Worm (Caenorhabditis elegans) whole organism, midembryonic: ENCODE results near the gene inx-1.

ENCODE experiments used
- T22C8.4 ChIP-seq: fragments of 200-800 bp; sonication (Bioruptor generic); IDR thresholded peaks from 2 replicates; pipeline ENCODE4 v1.3.6; 2022; ENCODE audit warnings: missing genetic modification characterization, missing compliant biosample characterization
- cog-1 ChIP-seq: sonication (generic microtip); optimal IDR thresholded peaks from 2 replicates; lab custom pipeline; 2016; ENCODE audit warnings: missing genetic modification characterization, missing compliant biosample characterization
- flt-1 ChIP-seq: fragments of 200-800 bp; sonication (Bioruptor generic); IDR thresholded peaks from 2 replicates; pipeline ENCODE4 v1.3.6; 2022; ENCODE audit warnings: missing genetic modification characterization, missing compliant biosample characterization
- ref-1 ChIP-seq: fragments of 200-800 bp; sonication (Bioruptor generic); conservative IDR thresholded peaks from 2 replicates; pipeline ENCODE4 v1.3.6; 2022; ENCODE audit warnings: missing genetic modification reagents, missing genetic modification characterization, missing compliant biosample characterization
- tab-1 ChIP-seq: fragments of 200-800 bp; sonication (Bioruptor generic); IDR thresholded peaks from 2 replicates; pipeline ENCODE4 v1.3.6; 2022; ENCODE audit warnings: missing genetic modification characterization, missing compliant biosample characterization
- ztf-23 ChIP-seq: fragments of 200-800 bp; sonication (Bioruptor generic); IDR thresholded peaks from 2 replicates; pipeline ENCODE4 v1.3.6; 2022; ENCODE audit warnings: missing genetic modification reagents, missing genetic modification characterization, missing compliant biosample characterization
- ztf-29 ChIP-seq: fragments of 200-800 bp; sonication (Bioruptor generic); IDR thresholded peaks from 2 replicates; pipeline ENCODE4 v1.3.6; 2022; ENCODE audit warnings: missing genetic modification reagents, missing genetic modification characterization, missing compliant biosample characterization

DNA sequence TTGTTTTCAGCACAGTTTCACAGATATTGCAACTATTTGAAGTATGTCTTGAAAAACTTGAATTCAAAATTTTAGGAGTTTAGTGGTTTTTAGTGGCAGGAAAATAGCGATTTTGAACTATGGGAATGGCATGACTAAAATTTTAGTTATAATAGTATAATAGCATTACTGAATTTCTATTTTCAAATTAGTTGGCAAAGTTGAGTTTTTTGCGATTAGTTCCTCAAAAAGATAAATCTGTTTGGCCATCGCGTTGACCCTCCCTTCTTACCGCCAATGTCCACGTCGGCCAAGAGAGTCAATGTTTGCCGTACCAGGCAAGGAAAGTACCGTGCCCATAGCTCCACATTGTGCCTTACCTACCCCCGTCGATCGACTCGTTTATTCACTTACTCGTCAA is 35.2 kb upstream of the inx-1 start, which contains the start of gene ugt-57:
- no peak for TF ChIP-seq ref-1 (GFP tag; lab: Robert Waterston, UW)
- TF ChIP-seq cog-1 (tag; lab: Kevin White, UChicago): no peak
- TF ChIP-seq flt-1 (GFP tag; lab: Robert Waterston, UW): no peak
- no peak for TF ChIP-seq T22C8.4 (GFP tag; lab: Robert Waterston, UW)
- TF ChIP-seq tab-1 (GFP tag; lab: Robert Waterston, UW): no peak
- TF ChIP-seq ztf-23 (GFP tag; lab: Robert Waterston, UW): no peak
- no peak for TF ChIP-seq ztf-29
